Worm (Caenorhabditis elegans): ENCODE data around the gene npr-35.

npr-35 gene

ce11 chrIV:7782292-7782691 is 38.7 kb downstream of the npr-35 start, which contains the start of gene sec-10:
TSS of gene sec-10 (minus strand) at chrIV:7782499.
- TF ChIP-seq him-1 (tag; optimal IDR thresholded peaks at IDR 0.05): no peak

ce11 chrIV:7783801-7784411 is 40.3 kb downstream of the npr-35 start, which contains the start of gene tag-321:
TSS of gene tag-321 (minus strand) at chrIV:7783851.
- TF ChIP-seq W03F9.2 (tag; optimal IDR thresholded peaks at IDR 0.05) (no peak), him-1 (tag; optimal IDR thresholded peaks at IDR 0.05) (no peak), dao-5 (tag; optimal IDR thresholded peaks at IDR 0.05) (no peak)

- TF ChIP-seq W03F9.2 (tag; optimal IDR thresholded peaks at IDR 0.05) (peak; percentile 73), him-1 (tag; optimal IDR thresholded peaks at IDR 0.05) (no peak), dao-5 (tag; optimal IDR thresholded peaks at IDR 0.05) (no peak)
Measured at ce11 chrIV:7785506-7786065, 41.9 kb downstream of the npr-35 start, which contains the start of gene tag-322. TSS of gene tag-322 (minus strand) at chrIV:7785556.

ce11 chrIV:7789521-7789949 is 45.9 kb downstream of the npr-35 start, which contains the start of gene imp-3:
TSS of gene imp-3 (minus strand) at chrIV:7789613.
- no peak for TF ChIP-seq him-1 (tag; optimal IDR thresholded peaks at IDR 0.05)
- TF ChIP-seq W03F9.2 (tag; optimal IDR thresholded peaks at IDR 0.05): no peak
- TF ChIP-seq dao-5 (tag; optimal IDR thresholded peaks at IDR 0.05): no peak

- no peak for TF ChIP-seq dao-5 (tag; optimal IDR thresholded peaks at IDR 0.05)
- TF ChIP-seq him-1 (tag; optimal IDR thresholded peaks at IDR 0.05): no peak
- no peak for TF ChIP-seq W03F9.2 (tag; optimal IDR thresholded peaks at IDR 0.05)
Measured at ce11 chrIV:7790151-7790691, 46.6 kb downstream of the npr-35 start.

- TF ChIP-seq dao-5 (tag; optimal IDR thresholded peaks at IDR 0.05) (no peak), W03F9.2 (tag; optimal IDR thresholded peaks at IDR 0.05) (peak; percentile 85), him-1 (tag; optimal IDR thresholded peaks at IDR 0.05) (peak; percentile 29)
Measured at ce11 chrIV:7790801-7791588, 47.4 kb downstream of the npr-35 start, which contains the start of gene rsp-6. TSS of gene rsp-6 (minus strand) at chrIV:7791229.

- TF ChIP-seq dao-5 (tag; optimal IDR thresholded peaks at IDR 0.05) (no peak), him-1 (tag; optimal IDR thresholded peaks at IDR 0.05) (no peak), W03F9.2 (tag; optimal IDR thresholded peaks at IDR 0.05) (no peak)
Measured at ce11 chrIV:7791821-7792446, 48.3 kb downstream of the npr-35 start, which contains the start of gene C33H5.13. TSS of gene C33H5.13 (minus strand) at chrIV:7792263.

ce11 chrIV:7794709-7795108 is 51.1 kb downstream of the npr-35 start, which contains the start of gene ntp-1:
TSS of gene ntp-1 (minus strand) at chrIV:7794809.
- TF ChIP-seq dao-5 (tag; optimal IDR thresholded peaks at IDR 0.05) (no peak), W03F9.2 (tag; optimal IDR thresholded peaks at IDR 0.05) (no peak), him-1 (tag; optimal IDR thresholded peaks at IDR 0.05) (no peak)
